Fruit fly (Drosophila melanogaster) whole organism, embryonic: ENCODE measurements around the gene Polr3H.

ENCODE experiments used
- C15 ChIP-seq: fragments of 200-800 bp; sonication (Bioruptor generic); IDR thresholded peaks from 3 replicates; pipeline ENCODE4 v1.3.6; 2022; ENCODE audit warnings: missing biosample characterization, missing genetic modification characterization
- CG10321 ChIP-seq: fragments of 200-800 bp; sonication (Bioruptor generic); IDR thresholded peaks from 2 replicates; pipeline ENCODE4 v1.3.6; 2022; ENCODE audit warnings: missing biosample characterization, missing genetic modification characterization
- CG11723 ChIP-seq: fragments of 200-800 bp; sonication (Bioruptor generic); optimal IDR thresholded peaks from 2 replicates; lab custom pipeline; 2017; ENCODE audit warnings: missing biosample characterization, mild to moderate bottlenecking, missing genetic modification characterization
- CG13287 ChIP-seq: fragments of 200-800 bp; sonication (Bioruptor generic); IDR thresholded peaks from 2 replicates; pipeline ENCODE4 v1.3.6; 2022; ENCODE audit warnings: missing biosample characterization, missing genetic modification characterization; ENCODE audit not compliant: partially characterized antibody
- CG14050 ChIP-seq: fragments of 200-800 bp; sonication (Bioruptor generic); IDR thresholded peaks from 3 replicates; pipeline ENCODE4 v1.3.6; 2022; ENCODE audit warnings: missing biosample characterization, missing genetic modification characterization
- CG16779 ChIP-seq: fragments of 200-800 bp; sonication (Bioruptor generic); IDR thresholded peaks from 2 replicates; pipeline ENCODE4 v1.3.6; 2022; ENCODE audit warnings: missing biosample characterization, missing genetic modification characterization
- CG17802 ChIP-seq: fragments of 200-800 bp; sonication (Bioruptor generic); optimal IDR thresholded peaks from 2 replicates; lab custom pipeline; 2018; ENCODE audit warnings: missing biosample characterization, mild to moderate bottlenecking, missing genetic modification characterization, moderate library complexity
- CG18476 ChIP-seq: fragments of 200-800 bp; sonication (Bioruptor generic); optimal IDR thresholded peaks from 2 replicates; lab custom pipeline; 2016; ENCODE audit warnings: missing biosample characterization, mild to moderate bottlenecking, missing genetic modification characterization
- CG18619 ChIP-seq: fragments of 200-800 bp; sonication (Bioruptor generic); optimal IDR thresholded peaks from 3 replicates; lab custom pipeline; 2017; ENCODE audit warnings: missing biosample characterization, mild to moderate bottlenecking, missing genetic modification characterization
- CG2889 ChIP-seq: fragments of 200-800 bp; sonication (Bioruptor generic); IDR thresholded peaks from 3 replicates; pipeline ENCODE4 v1.3.6; 2022; ENCODE audit warnings: missing biosample characterization, missing genetic modification characterization
- CG30020 ChIP-seq: fragments of 200-800 bp; optimal IDR thresholded peaks from 2 replicates; lab custom pipeline; 2019; ENCODE audit warnings: missing biosample characterization, mild to moderate bottlenecking, missing genetic modification characterization, moderate library complexity
- CG30431 ChIP-seq: fragments of 200-800 bp; sonication (Bioruptor generic); optimal IDR thresholded peaks from 2 replicates; lab custom pipeline; 2017; ENCODE audit warnings: missing biosample characterization, missing genetic modification characterization
- CG3163 ChIP-seq: fragments of 200-800 bp; sonication (Bioruptor generic); optimal IDR thresholded peaks from 3 replicates; lab custom pipeline; 2016; ENCODE audit warnings: missing biosample characterization, missing genetic modification characterization
- CG3726 ChIP-seq: fragments of 200-800 bp; sonication (Bioruptor generic); IDR thresholded peaks from 3 replicates; pipeline ENCODE4, ENCODE4 v1.3.6; 2022; ENCODE audit warnings: missing biosample characterization, missing genetic modification characterization
- CG4404 ChIP-seq: fragments of 200-800 bp; sonication (Bioruptor generic); IDR thresholded peaks from 2 replicates; pipeline ENCODE4 v1.3.6; 2022; ENCODE audit warnings: missing biosample characterization, missing genetic modification characterization
- CG4617 ChIP-seq: fragments of 200-800 bp; sonication (Bioruptor generic); optimal IDR thresholded peaks from 3 replicates; lab custom pipeline; 2016; ENCODE audit warnings: missing biosample characterization, missing genetic modification characterization, borderline replicate concordance
- CG4707 ChIP-seq: fragments of 200-800 bp; sonication (Bioruptor generic); optimal IDR thresholded peaks from 2 replicates; lab custom pipeline; 2018; ENCODE audit warnings: missing biosample characterization, mild to moderate bottlenecking, missing genetic modification characterization, moderate library complexity
- CG4730 ChIP-seq: fragments of 200-800 bp; sonication (Bioruptor generic); IDR thresholded peaks from 2 replicates; pipeline ENCODE4 v1.3.6; 2022; ENCODE audit warnings: missing biosample characterization, missing genetic modification characterization
- CG6654 ChIP-seq: fragments of 200-800 bp; sonication (Bioruptor generic); optimal IDR thresholded peaks from 2 replicates; lab custom pipeline; 2017; ENCODE audit warnings: missing biosample characterization, mild to moderate bottlenecking, missing genetic modification characterization
- CG7271 ChIP-seq: fragments of 200-800 bp; sonication (Bioruptor generic); optimal IDR thresholded peaks from 2 replicates; lab custom pipeline; 2018; ENCODE audit warnings: missing biosample characterization, mild to moderate bottlenecking, missing genetic modification characterization, moderate library complexity
- CG7839 ChIP-seq: fragments of 200-800 bp; sonication (Bioruptor generic); optimal IDR thresholded peaks from 3 replicates; lab custom pipeline; 2018; ENCODE audit warnings: missing biosample characterization, mild to moderate bottlenecking, missing genetic modification characterization, moderate library complexity
- CG7928 ChIP-seq: fragments of 200-800 bp; sonication (Bioruptor generic); optimal IDR thresholded peaks from 2 replicates; lab custom pipeline; 2017; ENCODE audit warnings: missing biosample characterization, mild to moderate bottlenecking, missing genetic modification characterization
- CG7963 ChIP-seq: fragments of 200-800 bp; sonication (Bioruptor generic); IDR thresholded peaks from 3 replicates; pipeline ENCODE4 v1.3.6; 2022; ENCODE audit warnings: missing biosample characterization, missing genetic modification characterization; ENCODE audit not compliant: partially characterized antibody
- CG8359 ChIP-seq: fragments of 200-800 bp; sonication (Bioruptor generic); optimal IDR thresholded peaks from 2 replicates; lab custom pipeline; 2017; ENCODE audit warnings: missing biosample characterization, mild to moderate bottlenecking, missing genetic modification characterization, borderline replicate concordance
- Gug ChIP-seq: fragments of 200-800 bp; sonication (Bioruptor generic); IDR thresholded peaks from 4 replicates; pipeline ENCODE4 v1.3.6; 2022; ENCODE audit warnings: missing biosample characterization, missing genetic modification characterization
- H2.0 ChIP-seq: fragments of 200-800 bp; sonication (Bioruptor generic); IDR thresholded peaks from 2 replicates; pipeline ENCODE4 v1.3.6; 2022; ENCODE audit warnings: missing biosample characterization, missing genetic modification characterization
- HLH54F ChIP-seq: fragments of 200-800 bp; sonication (Bioruptor generic); optimal IDR thresholded peaks from 3 replicates; lab custom pipeline; 2016; ENCODE audit warnings: missing biosample characterization, missing genetic modification characterization
- Kr ChIP-seq: fragments of 200-800 bp; sonication (Bioruptor generic); optimal IDR thresholded peaks from 2 replicates; lab custom pipeline; 2017; ENCODE audit warnings: missing biosample characterization, mild to moderate bottlenecking, missing genetic modification characterization
- Mad ChIP-seq: fragments of 200-800 bp; sonication (Bioruptor generic); optimal IDR thresholded peaks from 2 replicates; lab custom pipeline; 2016; ENCODE audit warnings: missing biosample characterization, missing genetic modification characterization
- NC2β ChIP-seq: fragments of 200-800 bp; sonication (Bioruptor generic); optimal IDR thresholded peaks from 2 replicates; lab custom pipeline; 2016; ENCODE audit warnings: missing biosample characterization, missing genetic modification characterization
- Sin3A ChIP-seq: fragments of >200 bp; optimal IDR thresholded peaks from 2 replicates; lab custom pipeline; 2018
- Ssrp ChIP-seq: fragments of 200-800 bp; sonication (Bioruptor generic); optimal IDR thresholded peaks from 2 replicates; lab custom pipeline; 2018; ENCODE audit warnings: missing biosample characterization, mild to moderate bottlenecking, missing genetic modification characterization, moderate library complexity
- aop ChIP-seq: fragments of 200-800 bp; sonication (Bioruptor generic); IDR thresholded peaks from 2 replicates; pipeline ENCODE4 v1.3.6; 2022; ENCODE audit warnings: missing biosample characterization, missing genetic modification characterization
- bowl ChIP-seq: fragments of 200-800 bp; sonication (Bioruptor generic); IDR thresholded peaks from 2 replicates; pipeline ENCODE4 v1.3.6; 2022; ENCODE audit warnings: missing biosample characterization, missing genetic modification characterization
- bsh ChIP-seq, 2 experiments: fragments of 200-800 bp; sonication (Bioruptor generic); optimal IDR thresholded peaks; 2 replicates each; lab custom pipeline; 2017 to 2018; ENCODE audit warnings: mild to moderate bottlenecking in 2 of 2, missing biosample characterization in 2 of 2, missing genetic modification characterization in 2 of 2, moderate library complexity in 1 of 2
- cato ChIP-seq: fragments of 200-800 bp; sonication (Bioruptor generic); optimal IDR thresholded peaks from 2 replicates; lab custom pipeline; 2016; ENCODE audit warnings: missing biosample characterization, missing genetic modification characterization, borderline replicate concordance
- gcm2 ChIP-seq: fragments of 200-800 bp; sonication (Bioruptor generic); optimal IDR thresholded peaks from 2 replicates; lab custom pipeline; 2016; ENCODE audit warnings: missing biosample characterization, missing genetic modification characterization
- lilli ChIP-seq: fragments of 200-800 bp; sonication (Bioruptor generic); optimal IDR thresholded peaks from 3 replicates; lab custom pipeline; 2016; ENCODE audit warnings: missing biosample characterization, missing genetic modification characterization
- luna ChIP-seq: fragments of 200-800 bp; sonication (Bioruptor generic); optimal IDR thresholded peaks from 2 replicates; lab custom pipeline; 2016; ENCODE audit warnings: missing biosample characterization, missing genetic modification characterization
- mam ChIP-seq: fragments of 200-800 bp; sonication (Bioruptor generic); optimal IDR thresholded peaks from 3 replicates; lab custom pipeline; 2016; ENCODE audit warnings: missing biosample characterization, missing genetic modification characterization
- nerfin-1 ChIP-seq: fragments of 200-800 bp; sonication (Bioruptor generic); optimal IDR thresholded peaks from 3 replicates; lab custom pipeline; 2019; ENCODE audit warnings: missing biosample characterization, mild to moderate bottlenecking, missing genetic modification characterization, moderate library complexity
- repo ChIP-seq: fragments of 200-800 bp; sonication (Bioruptor generic); optimal IDR thresholded peaks from 2 replicates; lab custom pipeline; 2016; ENCODE audit warnings: missing biosample characterization, missing genetic modification characterization
- sd ChIP-seq: fragments of 200-800 bp; sonication (Bioruptor generic); optimal IDR thresholded peaks from 3 replicates; lab custom pipeline; 2018; ENCODE audit warnings: missing biosample characterization, mild to moderate bottlenecking, missing genetic modification characterization, moderate library complexity
- sens ChIP-seq: fragments of 200-800 bp; sonication (Bioruptor generic); peaks from one replicate; lab custom pipeline; 2016; ENCODE audit warnings: missing biosample characterization, missing genetic modification characterization
- sima ChIP-seq: fragments of 200-800 bp; sonication (Bioruptor generic); optimal IDR thresholded peaks from 2 replicates; lab custom pipeline; 2016; ENCODE audit warnings: missing biosample characterization, missing genetic modification characterization
- so ChIP-seq: fragments of 200-800 bp; sonication (Bioruptor generic); IDR thresholded peaks from 3 replicates; pipeline ENCODE4 v1.3.6; 2022; ENCODE audit warnings: missing biosample characterization, missing genetic modification characterization
- sqz ChIP-seq: fragments of 200-800 bp; sonication (Bioruptor generic); optimal IDR thresholded peaks from 3 replicates; lab custom pipeline; 2018; ENCODE audit warnings: missing biosample characterization, mild to moderate bottlenecking, missing genetic modification characterization
- tgo ChIP-seq: fragments of 200-800 bp; sonication (Bioruptor generic); IDR thresholded peaks from 3 replicates; pipeline ENCODE4 v1.3.6; 2022; ENCODE audit warnings: missing biosample characterization, missing genetic modification characterization
- tin ChIP-seq: fragments of 200-800 bp; sonication (Bioruptor generic); optimal IDR thresholded peaks from 3 replicates; lab custom pipeline; 2016; ENCODE audit warnings: missing biosample characterization, missing genetic modification characterization
- tup ChIP-seq: fragments of 200-800 bp; sonication (Bioruptor generic); optimal IDR thresholded peaks from 2 replicates; lab custom pipeline; 2016; ENCODE audit warnings: missing biosample characterization, mild to moderate bottlenecking, missing genetic modification characterization, moderate library complexity
- yki ChIP-seq: fragments of >200 bp; optimal IDR thresholded peaks from 3 replicates; lab custom pipeline; 2018

The Polr3H gene

DNA sequence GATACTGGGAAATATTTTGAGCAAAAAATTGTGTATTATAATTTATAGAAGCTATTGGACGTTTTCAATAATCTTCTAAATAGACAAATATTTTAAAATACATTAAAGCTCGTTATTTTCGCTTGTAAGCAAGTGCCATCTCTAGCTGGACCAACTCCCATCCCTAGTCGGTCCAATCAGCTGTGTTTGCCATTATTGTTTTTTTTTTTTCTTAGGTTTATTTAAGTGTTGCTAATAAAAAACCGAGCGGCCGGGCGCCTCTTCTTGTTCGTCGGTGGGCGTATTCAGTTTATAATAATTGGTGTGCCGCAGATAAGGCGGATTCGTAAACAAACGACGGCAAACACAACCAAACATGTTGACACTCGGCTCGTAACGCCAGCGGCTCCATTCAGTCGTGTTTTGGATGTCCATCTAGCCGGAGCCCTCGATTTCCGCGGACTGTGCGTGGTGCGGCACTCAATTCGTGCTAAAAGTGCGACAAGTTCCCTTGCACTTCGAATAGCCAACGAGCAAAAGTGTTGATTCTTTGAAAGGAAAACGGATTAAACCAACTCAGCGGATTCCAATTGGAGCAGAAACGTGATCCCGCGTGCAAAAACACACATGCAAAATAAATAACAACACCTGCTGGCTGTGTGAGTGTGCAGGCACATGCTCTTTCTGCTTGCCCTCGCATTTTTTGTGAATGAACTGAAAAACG, 35.4 kb downstream of the Polr3H start, which contains the start of gene Sugb (continued):
- TF ChIP-seq CG13287 (GFP tag; lab: Robert Waterston, UW) (peak; percentile 87), cato (no peak), Gug (GFP tag; lab: Robert Waterston, UW) (peak; percentile 74; the same call in 2 of the 4 replicates), CG2889 (GFP tag; lab: Robert Waterston, UW) (no peak), CG10321 (GFP tag; lab: Robert Waterston, UW) (no peak), tin (GFP tag; lab: Kevin White, UChicago) (peak; percentile 50), sd (tag; lab: Kevin White, UChicago) (peak; percentile 36), CG4404 (no peak), gcm2 (GFP tag; lab: Kevin White, UChicago) (peak; percentile 61), Kr (GFP tag; lab: Kevin White, UChicago) (no peak), CG11723 (peak; percentile 61), repo (GFP tag; lab: Kevin White, UChicago) (no peak), luna (GFP tag; lab: Kevin White, UChicago) (no peak), CG14050 (GFP tag; lab: Robert Waterston, UW) (0 out of 3 replicates have a peak, but pooled peaks have one; percentile 30), CG4707 (GFP tag; lab: Kevin White, UChicago) (no peak), tup (GFP tag; lab: Kevin White, UChicago) (peak; percentile 7), bowl (GFP tag; lab: Robert Waterston, UW) (no peak), HLH54F (GFP tag; lab: Kevin White, UChicago) (peak; percentile 58), CG16779 (GFP tag; lab: Robert Waterston, UW) (no peak), nerfin-1 (tag; lab: Kevin White, UChicago) (no peak), CG8359 (GFP tag; lab: Kevin White, UChicago) (no peak), CG7928 (GFP tag; lab: Kevin White, UChicago) (no peak), mam (GFP tag; lab: Kevin White, UChicago) (peak; percentile 79), yki (lab: Kevin White, UChicago) (no peak), C15 (no peak), Ssrp (tag; lab: Kevin White, UChicago) (peak; percentile 4), CG6654 (GFP tag; lab: Kevin White, UChicago) (no peak), CG30431 (GFP tag; lab: Kevin White, UChicago) (no peak), CG18619 (GFP tag; lab: Kevin White, UChicago) (peak; percentile 54), sqz (GFP tag; lab: Kevin White, UChicago) (peak; percentile 96), CG3726 (no peak), lilli (GFP tag; lab: Kevin White, UChicago) (peak; percentile 83), CG4730 (peak; percentile 7; the same call in 1 of the 2 replicates), NC2β (GFP tag; lab: Kevin White, UChicago) (no peak), so (GFP tag; lab: Robert Waterston, UW) (no peak), CG18476 (no peak), Mad (GFP tag; lab: Kevin White, UChicago) (peak; percentile 67), bsh (GFP tag; optimal IDR thresholded peaks at IDR 0.05; lab: Kevin White, UChicago) (peak; percentile 37 to 65), CG17802 (no peak), CG30020 (tag; lab: Kevin White, UChicago) (no peak), CG4617 (GFP tag; lab: Kevin White, UChicago) (peak; percentile 52), tgo (peak; percentile 52; the same call in 2 of the 3 replicates), aop (GFP tag; lab: Robert Waterston, UW) (no peak), Sin3A (no peak), CG7271 (no peak), sens (GFP tag; lab: Kevin White, UChicago) (peak; percentile 92), H2.0 (GFP tag; lab: Robert Waterston, UW) (peak; percentile 21; the same call in 1 of the 2 replicates), CG7839 (tag; lab: Kevin White, UChicago) (peak; percentile 67), CG3163 (GFP tag; lab: Kevin White, UChicago) (peak; percentile 55), CG7963 (GFP tag; lab: Robert Waterston, UW) (no peak), sima (no peak)
